Worm (Caenorhabditis elegans): ENCODE results near the gene Y62H9A.2.

- no peak for TF ChIP-seq fkh-10 (GFP tag; optimal IDR thresholded peaks at IDR 0.05)
- no peak for TF ChIP-seq zag-1 (tag; optimal IDR thresholded peaks at IDR 0.05)
- no peak for TF ChIP-seq nhr-28 (tag; optimal IDR thresholded peaks at IDR 0.05)
- TF ChIP-seq tlp-1 (tag; optimal IDR thresholded peaks at IDR 0.05) = no peak
- no peak for TF ChIP-seq hlh-4 (tag; optimal IDR thresholded peaks at IDR 0.05)
- no peak for TF ChIP-seq tbx-2 (tag; optimal IDR thresholded peaks at IDR 0.05)
- no peak for TF ChIP-seq nhr-77 (tag; optimal IDR thresholded peaks at IDR 0.05)
- no peak for TF ChIP-seq aly-2 (tag; optimal IDR thresholded peaks at IDR 0.05)
- TF ChIP-seq efl-1 (optimal IDR thresholded peaks at IDR 0.05) = no peak
- no peak for TF ChIP-seq efl-1 (GFP tag; optimal IDR thresholded peaks at IDR 0.05 in 1 of 2)
- TF ChIP-seq sptf-1 (tag; optimal IDR thresholded peaks at IDR 0.05) = no peak
- TF ChIP-seq aha-1 (tag; optimal IDR thresholded peaks at IDR 0.05) = no peak
- no peak for TF ChIP-seq blmp-1 (tag; optimal IDR thresholded peaks at IDR 0.05)
These were observed 31.2 kb upstream of the Y62H9A.2 start for ce11 chrX:11909168-11909567.
